Fruit fly (Drosophila melanogaster): ENCODE data around the gene CG13877.

CG13877 gene

dm6 chr3L:184251-184650, 33.6 kb upstream of the CG13877 start, which contains the start of the genes CG34140, Mkp and Mtch (continued):
- peak; percentile 92 for TF ChIP-seq HLH4C (GFP tag; IDR thresholded peaks at IDR 0.05; ENCODE audit: partially characterized antibody)
- no peak for TF ChIP-seq CG3407 (GFP tag; optimal IDR thresholded peaks at IDR 0.05)
- peak; percentile 87 for TF ChIP-seq CG10267 (tag; optimal IDR thresholded peaks at IDR 0.05)
- TF ChIP-seq NC2α (GFP tag; optimal IDR thresholded peaks at IDR 0.05): peak; percentile 65
- peak; percentile 69 for TF ChIP-seq Six4 (GFP tag; optimal IDR thresholded peaks at IDR 0.05)
- TF ChIP-seq CG11723 (GFP tag; optimal IDR thresholded peaks at IDR 0.05): no peak
- peak; percentile 72 for TF ChIP-seq Awh (GFP tag; IDR thresholded peaks at IDR 0.05)
- TF ChIP-seq Blimp-1 (GFP tag; optimal IDR thresholded peaks at IDR 0.05): no peak
- TF ChIP-seq dimm (GFP tag; IDR thresholded peaks at IDR 0.05): no peak
- no peak for TF ChIP-seq CG10209 (GFP tag; optimal IDR thresholded peaks at IDR 0.05)
- no peak for TF ChIP-seq Doc2 (GFP tag; IDR thresholded peaks at IDR 0.05)
- TF ChIP-seq Hr3 (GFP tag; optimal IDR thresholded peaks at IDR 0.05): peak; percentile 85
- no peak for TF ChIP-seq CG1603 (tag; optimal IDR thresholded peaks at IDR 0.05)
- peak; percentile 92 for TF ChIP-seq CG33213 (GFP tag; optimal IDR thresholded peaks at IDR 0.05)
- peak; percentile 86 for TF ChIP-seq CG18476 (GFP tag; optimal IDR thresholded peaks at IDR 0.05)
- TF ChIP-seq Usf (GFP tag; optimal IDR thresholded peaks at IDR 0.05): peak; percentile 32
- TF ChIP-seq eyg (GFP tag; optimal IDR thresholded peaks at IDR 0.05): peak; percentile 57
- TF ChIP-seq CG17359 (tag; optimal IDR thresholded peaks at IDR 0.05): peak; percentile 79
- TF ChIP-seq CG6683 (GFP tag; optimal IDR thresholded peaks at IDR 0.05): peak; percentile 65
- TF ChIP-seq crol (GFP tag; IDR thresholded peaks at IDR 0.05): no peak
- TF ChIP-seq tll (GFP tag; optimal IDR thresholded peaks at IDR 0.05): no peak
- TF ChIP-seq CG6654 (GFP tag; optimal IDR thresholded peaks at IDR 0.05): no peak
- TF ChIP-seq Fer3 (tag; optimal IDR thresholded peaks at IDR 0.05): no peak
- TF ChIP-seq CG1792 (GFP tag; optimal IDR thresholded peaks at IDR 0.05): peak; percentile 85
- peak; percentile 87 for TF ChIP-seq CG4424 (GFP tag; optimal IDR thresholded peaks at IDR 0.05)
- peak; percentile 49 for TF ChIP-seq Elba2 (GFP tag; optimal IDR thresholded peaks at IDR 0.05)
- TF ChIP-seq HHEX (GFP tag; optimal IDR thresholded peaks at IDR 0.05): peak; percentile 56
- TF ChIP-seq ase (GFP tag; IDR thresholded peaks at IDR 0.05): peak; percentile 78
- TF ChIP-seq CG6765 (GFP tag; optimal IDR thresholded peaks at IDR 0.05): peak; percentile 56
- no peak for TF ChIP-seq GATAe (GFP tag; conservative IDR thresholded peaks at IDR 0.05)
- peak; percentile 88 for TF ChIP-seq CG9817 (tag; optimal IDR thresholded peaks at IDR 0.05)
- peak; percentile 48; the same call in 1 of the 2 replicates for TF ChIP-seq CG1024 (GFP tag; IDR thresholded peaks at IDR 0.05)
- no peak for TF ChIP-seq CG5953 (GFP tag; IDR thresholded peaks at IDR 0.05)
- peak; percentile 95 for TF ChIP-seq CG2120 (GFP tag; optimal IDR thresholded peaks at IDR 0.05)
- peak; percentile 54 for TF ChIP-seq BtbVII (GFP tag; optimal IDR thresholded peaks at IDR 0.05)
- TF ChIP-seq CG7963 (GFP tag; IDR thresholded peaks at IDR 0.05; ENCODE audit: partially characterized antibody): peak; percentile 54; the same call in 2 of the 3 replicates
- TF ChIP-seq yki (optimal IDR thresholded peaks at IDR 0.05): no peak
- peak; percentile 89 for TF ChIP-seq maf-S (GFP tag; optimal IDR thresholded peaks at IDR 0.05)
- 0 out of 3 replicates have a peak, but pooled peaks have one; percentile 43 for TF ChIP-seq CG11560 (tag; IDR thresholded peaks at IDR 0.05)
- peak; percentile 91 for TF ChIP-seq inv (GFP tag; IDR thresholded peaks at IDR 0.05; ENCODE audit: partially characterized antibody)
- peak; percentile 77 for TF ChIP-seq CG12299 (tag; optimal IDR thresholded peaks at IDR 0.05)
- no peak for TF ChIP-seq CrebB (tag; optimal IDR thresholded peaks at IDR 0.05)
- peak; percentile 64; the same call in 1 of the 2 replicates for TF ChIP-seq ap (GFP tag; IDR thresholded peaks at IDR 0.05)
- TF ChIP-seq zen2 (GFP tag; IDR thresholded peaks at IDR 0.05; ENCODE audit: partially characterized antibody): peak; percentile 88; the same call in 2 of the 3 replicates
- peak; percentile 59 for TF ChIP-seq croc (GFP tag; conservative IDR thresholded peaks at IDR 0.05)
- peak; percentile 99 for TF ChIP-seq Sry-δ (GFP tag; optimal IDR thresholded peaks at IDR 0.05)
- peak; percentile 74 for TF ChIP-seq CG3995 (GFP tag; optimal IDR thresholded peaks at IDR 0.05)
- TF ChIP-seq CG43689 (GFP tag; IDR thresholded peaks at IDR 0.05): 0 out of 2 replicates have a peak, but pooled peaks have one; percentile 29
- peak; percentile 96 for TF ChIP-seq unc-4 (GFP tag; IDR thresholded peaks at IDR 0.05; ENCODE audit: partially characterized antibody)
- TF ChIP-seq CG15073 (GFP tag; optimal IDR thresholded peaks at IDR 0.05): peak; percentile 8
- TF ChIP-seq CG11456 (GFP tag; IDR thresholded peaks at IDR 0.05): peak; percentile 82
